Worm (Caenorhabditis elegans): ENCODE measurements around the gene K02D10.4.

K02D10.4 gene

ce11 chrIII:8799964-8800795 is 20.4 kb upstream of the K02D10.4 start, which contains the start of gene F54F2.6 (continued):
- TF ChIP-seq egl-27 (tag; optimal IDR thresholded peaks at IDR 0.05) (peak; percentile 85 to 94), tlp-1 (tag; optimal IDR thresholded peaks at IDR 0.05) (no peak), irx-1 (tag; optimal IDR thresholded peaks at IDR 0.05) (peak; percentile 89), mab-9 (GFP tag; IDR thresholded peaks at IDR 0.05) (peak; percentile 76), lin-15B (tag; optimal IDR thresholded peaks at IDR 0.05) (no peak)

DNA sequence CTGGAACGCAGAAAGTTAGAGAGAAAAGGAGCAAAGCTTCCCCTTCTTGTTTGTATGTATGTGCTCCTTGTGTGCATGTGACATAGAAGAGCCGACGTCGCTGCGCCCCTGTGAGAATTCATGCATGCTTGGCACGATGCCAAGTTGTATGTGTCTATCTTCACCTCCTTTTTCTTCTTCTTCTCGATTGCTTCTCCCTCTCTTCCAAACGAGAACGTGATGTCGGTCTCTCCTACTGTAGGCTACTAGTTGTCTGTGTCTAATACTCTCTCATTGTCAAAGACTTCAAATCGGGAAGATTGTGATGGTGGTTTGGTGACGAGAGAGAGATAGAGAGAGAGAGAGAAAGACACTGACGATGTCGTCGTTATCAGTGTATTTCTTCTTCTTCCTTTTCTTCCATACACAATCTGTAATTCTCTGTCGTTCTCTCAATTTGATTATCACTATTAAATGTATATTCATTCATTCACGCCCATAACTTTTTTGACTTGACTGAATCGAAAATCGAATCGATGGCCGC is 17.5 kb upstream of the K02D10.4 start:
- TF ChIP-seq alr-1 (tag; optimal IDR thresholded peaks at IDR 0.05; ENCODE audit: borderline replicate concordance), result no peak
- peak; percentile 78 for TF ChIP-seq ztf-4 (tag; optimal IDR thresholded peaks at IDR 0.05)
- peak; percentile 82 for TF ChIP-seq C16A3.4 (tag; optimal IDR thresholded peaks at IDR 0.05)
- 0 out of 2 replicates have a peak, but pooled peaks have one; percentile 67 for TF ChIP-seq mab-9 (GFP tag; IDR thresholded peaks at IDR 0.05)
- no peak for TF ChIP-seq unc-62 (GFP tag; optimal IDR thresholded peaks at IDR 0.05)
- TF ChIP-seq nhr-20 (tag; optimal IDR thresholded peaks at IDR 0.05), result peak; percentile 89
- TF ChIP-seq mef-2 (tag; optimal IDR thresholded peaks at IDR 0.05), result peak; percentile 47
- TF ChIP-seq dsc-1 (tag; optimal IDR thresholded peaks at IDR 0.05), result peak; percentile 91
- TF ChIP-seq irx-1 (tag; optimal IDR thresholded peaks at IDR 0.05), result peak; percentile 68
- TF ChIP-seq nhr-84 (tag; optimal IDR thresholded peaks at IDR 0.05), result no peak
- peak; percentile 20 to 92 for TF ChIP-seq mdl-1 (tag; optimal IDR thresholded peaks at IDR 0.05)
- TF ChIP-seq nhr-19 (GFP tag; conservative IDR thresholded peaks at IDR 0.05), result peak; percentile 72
- peak; percentile 86 for TF ChIP-seq tbx-2 (tag; optimal IDR thresholded peaks at IDR 0.05)
- TF ChIP-seq lsy-2 (tag; optimal IDR thresholded peaks at IDR 0.05), result peak; percentile 74 to 95
- peak; percentile 73 for TF ChIP-seq sox-4 (tag; optimal IDR thresholded peaks at IDR 0.05)
- TF ChIP-seq elt-3 (tag; optimal IDR thresholded peaks at IDR 0.05), result peak in 5 of 6 experiments; percentile 2 to 87 (median 69)
- no peak for TF ChIP-seq lin-15B (tag; optimal IDR thresholded peaks at IDR 0.05)
- peak; percentile 38 for TF ChIP-seq sup-37 (GFP tag; optimal IDR thresholded peaks at IDR 0.05)
- TF ChIP-seq dpl-1 (GFP tag; optimal IDR thresholded peaks at IDR 0.05), result peak in 2 of 3 experiments; percentile 27 to 48
- no peak for TF ChIP-seq ceh-90 (tag; optimal IDR thresholded peaks at IDR 0.05)
- TF ChIP-seq nhr-77 (tag; optimal IDR thresholded peaks at IDR 0.05), result peak; percentile 61
- no peak for TF ChIP-seq unc-98 (GFP tag; IDR thresholded peaks at IDR 0.05)
- no peak for TF ChIP-seq skn-1 (tag; optimal IDR thresholded peaks at IDR 0.05)
- no peak for TF ChIP-seq ces-1 (GFP tag; optimal IDR thresholded peaks at IDR 0.05)
- TF ChIP-seq zag-1 (tag; optimal IDR thresholded peaks at IDR 0.05), result peak; percentile 71
- no peak for TF ChIP-seq Y116A8C.19 (tag; optimal IDR thresholded peaks at IDR 0.05; ENCODE audit: borderline replicate concordance)
- peak; percentile 88 for TF ChIP-seq egl-13 (tag; optimal IDR thresholded peaks at IDR 0.05)
- peak; percentile 79 for TF ChIP-seq blmp-1 (tag; optimal IDR thresholded peaks at IDR 0.05)
- TF ChIP-seq lin-39 (tag; optimal IDR thresholded peaks at IDR 0.05), result no peak
- TF ChIP-seq ama-1 (optimal IDR thresholded peaks at IDR 0.05), result no peak
- TF ChIP-seq pqm-1 (tag; optimal IDR thresholded peaks at IDR 0.05), result no peak
- TF ChIP-seq nhr-11 (tag; optimal IDR thresholded peaks at IDR 0.05), result peak; percentile 76
- TF ChIP-seq ets-5 (GFP tag; IDR thresholded peaks at IDR 0.05), result no peak
- TF ChIP-seq unc-130 (tag; optimal IDR thresholded peaks at IDR 0.05), result no peak
- TF ChIP-seq sptf-1 (tag; optimal IDR thresholded peaks at IDR 0.05), result no peak
- TF ChIP-seq vab-15 (tag; optimal IDR thresholded peaks at IDR 0.05), result peak; percentile 25
- TF ChIP-seq lin-35 (GFP tag; optimal IDR thresholded peaks at IDR 0.05), result peak; percentile 70 to 82
- TF ChIP-seq ztf-11 (tag; optimal IDR thresholded peaks at IDR 0.05), result peak in 1 of 2 experiments; percentile 49
- TF ChIP-seq xbp-1 (tag; optimal IDR thresholded peaks at IDR 0.05), result peak; percentile 70
- TF ChIP-seq unc-86 (tag; optimal IDR thresholded peaks at IDR 0.05), result peak; percentile 92
- peak; percentile 28 for TF ChIP-seq ceh-8 (GFP tag; optimal IDR thresholded peaks at IDR 0.05)
- no peak for TF ChIP-seq ceh-63 (GFP tag; optimal IDR thresholded peaks at IDR 0.05)
- peak; percentile 91 for TF ChIP-seq elt-2 (tag; optimal IDR thresholded peaks at IDR 0.05)
- peak; percentile 47 for TF ChIP-seq rnt-1 (tag; optimal IDR thresholded peaks at IDR 0.05)
- peak; percentile 36 for TF ChIP-seq hpl-2 (GFP tag; optimal IDR thresholded peaks at IDR 0.05)
- TF ChIP-seq nhr-90 (tag; optimal IDR thresholded peaks at IDR 0.05; ENCODE audit: poor library complexity), result peak; percentile 85
